Worm (Caenorhabditis elegans) whole organism, L1 larva: ENCODE results near the gene W03A5.6.

Experiments
- C16A3.4 ChIP-seq: fragments of 150-350 bp; optimal IDR thresholded peaks from 2 replicates; lab custom pipeline; 2014; ENCODE audit warnings: missing biosample characterization, missing genetic modification characterization
- aly-2 ChIP-seq: fragments of 150-350 bp; optimal IDR thresholded peaks from 2 replicates; lab custom pipeline; 2014; ENCODE audit warnings: missing biosample characterization, missing genetic modification characterization
- blmp-1 ChIP-seq: fragments of 150-350 bp; optimal IDR thresholded peaks from 2 replicates; lab custom pipeline; 2014; ENCODE audit warnings: missing biosample characterization, missing genetic modification characterization
- dpl-1 ChIP-seq, 3 experiments: fragments of 150-350 bp in 2 of 3; sonication (generic microtip) in 1 of 3; optimal IDR thresholded peaks; 2 replicates each; lab custom pipeline; 2014 to 2017; ENCODE audit warnings: missing biosample characterization in 3 of 3, missing genetic modification characterization in 3 of 3, missing genetic modification reagents in 3 of 3
- dsc-1 ChIP-seq: sonication (generic microtip); optimal IDR thresholded peaks from 2 replicates; lab custom pipeline; 2016; ENCODE audit warnings: mild to moderate bottlenecking, missing genetic modification characterization, missing compliant biosample characterization
- efl-1 ChIP-seq, 4 experiments: fragments of 150-350 bp; optimal IDR thresholded peaks in 3 of 4; peaks in 1 of 4; 1 replicate in 1 of 4; 2 replicates in 3 of 4; lab custom pipeline; 2014; ENCODE audit warnings: missing biosample characterization in 2 of 4, missing genetic modification characterization in 2 of 4, missing genetic modification reagents in 2 of 4
- efl-3 ChIP-seq: fragments of 200-800 bp; sonication (Bioruptor generic); optimal IDR thresholded peaks from 2 replicates; lab custom pipeline; 2018; ENCODE audit warnings: mild to moderate bottlenecking, missing genetic modification characterization, missing compliant biosample characterization
- elt-2 ChIP-seq: sonication (generic microtip); optimal IDR thresholded peaks from 2 replicates; lab custom pipeline; 2016; ENCODE audit warnings: missing genetic modification characterization, mild to moderate bottlenecking, inconsistent platforms, missing compliant biosample characterization, missing genetic modification reagents
- elt-3 ChIP-seq, 6 experiments: fragments of 150-350 bp in 1 of 6; sonication (generic microtip); optimal IDR thresholded peaks; 2 replicates each; lab custom pipeline; 2017 to 2018; ENCODE audit warnings: missing biosample characterization in 6 of 6, missing genetic modification characterization in 6 of 6, inconsistent platforms in 1 of 6
- fkh-10 ChIP-seq: sonication (generic microtip); optimal IDR thresholded peaks from 2 replicates; lab custom pipeline; 2017; ENCODE audit warnings: missing biosample characterization, missing genetic modification reagents, missing genetic modification characterization
- fkh-4 ChIP-seq: sonication (generic microtip); optimal IDR thresholded peaks from 2 replicates; lab custom pipeline; 2016; ENCODE audit warnings: missing compliant biosample characterization, missing genetic modification characterization, borderline replicate concordance
- fkh-8 ChIP-seq: sonication (generic microtip); optimal IDR thresholded peaks from 2 replicates; lab custom pipeline; 2016; ENCODE audit warnings: mild to moderate bottlenecking, missing genetic modification characterization, missing compliant biosample characterization
- hpl-2 ChIP-seq: fragments of 150-350 bp; optimal IDR thresholded peaks from 2 replicates; lab custom pipeline; 2014; ENCODE audit warnings: missing biosample characterization, missing genetic modification reagents, missing genetic modification characterization
- irx-1 ChIP-seq: sonication (generic microtip); optimal IDR thresholded peaks from 2 replicates; lab custom pipeline; 2016; ENCODE audit warnings: missing genetic modification characterization, missing compliant biosample characterization
- isw-1 ChIP-seq: fragments of 200-800 bp; sonication (Bioruptor generic); IDR thresholded peaks from 2 replicates; pipeline ENCODE4 v1.3.6; 2022; ENCODE audit warnings: missing genetic modification characterization, missing compliant biosample characterization
- lin-14 ChIP-seq: fragments of 200-800 bp; sonication (Bioruptor generic); optimal IDR thresholded peaks from 2 replicates; lab custom pipeline; 2018; ENCODE audit warnings: mild to moderate bottlenecking, missing genetic modification characterization, moderate library complexity, missing compliant biosample characterization
- lin-35 ChIP-seq, 2 experiments: fragments of 150-350 bp; optimal IDR thresholded peaks; 2 replicates each; lab custom pipeline; 2014; ENCODE audit warnings: missing biosample characterization in 2 of 2, missing genetic modification characterization in 2 of 2, missing genetic modification reagents in 2 of 2
- lir-3 ChIP-seq: sonication (generic microtip); optimal IDR thresholded peaks from 2 replicates; lab custom pipeline; 2016; ENCODE audit warnings: mild to moderate bottlenecking, missing genetic modification characterization, moderate library complexity, missing compliant biosample characterization; ENCODE audit not compliant: poor library complexity
- lsy-2 ChIP-seq, 2 experiments: fragments of 150-350 bp; optimal IDR thresholded peaks; 2 replicates each; lab custom pipeline; 2014; ENCODE audit warnings: missing biosample characterization in 2 of 2, missing genetic modification characterization in 2 of 2
- mdl-1 ChIP-seq, 2 experiments: fragments of 150-350 bp; optimal IDR thresholded peaks; 2 replicates each; lab custom pipeline; 2014 to 2017; ENCODE audit warnings: missing biosample characterization in 2 of 2, missing genetic modification characterization in 2 of 2, inconsistent platforms in 1 of 2
- nhr-12 ChIP-seq: sonication (generic microtip); optimal IDR thresholded peaks from 2 replicates; lab custom pipeline; 2017; ENCODE audit warnings: missing biosample characterization, missing genetic modification characterization
- nhr-19 ChIP-seq: fragments of 200-800 bp; sonication (Bioruptor generic); conservative IDR thresholded peaks from 2 replicates; pipeline ENCODE4 v1.3.6; 2022; ENCODE audit warnings: missing genetic modification characterization, missing compliant biosample characterization
- nhr-20 ChIP-seq: sonication (generic microtip); optimal IDR thresholded peaks from 2 replicates; lab custom pipeline; 2016; ENCODE audit warnings: mild to moderate bottlenecking, missing genetic modification characterization, missing compliant biosample characterization
- nhr-237 ChIP-seq: fragments of 150-350 bp; optimal IDR thresholded peaks from 2 replicates; lab custom pipeline; 2014; ENCODE audit warnings: missing biosample characterization, missing genetic modification characterization
- nhr-71 ChIP-seq: sonication (generic microtip); optimal IDR thresholded peaks from 2 replicates; lab custom pipeline; 2016; ENCODE audit warnings: mild to moderate bottlenecking, missing genetic modification characterization, moderate library complexity, missing compliant biosample characterization
- nhr-76 ChIP-seq: sonication (generic microtip); optimal IDR thresholded peaks from 2 replicates; lab custom pipeline; 2017; ENCODE audit warnings: missing biosample characterization, missing genetic modification characterization
- nhr-84 ChIP-seq: sonication (generic microtip); optimal IDR thresholded peaks from 2 replicates; lab custom pipeline; 2017; ENCODE audit warnings: missing biosample characterization, missing genetic modification characterization
- nhr-90 ChIP-seq: sonication (generic microtip); optimal IDR thresholded peaks from 2 replicates; lab custom pipeline; 2016; ENCODE audit warnings: mild to moderate bottlenecking, missing genetic modification characterization, missing compliant biosample characterization; ENCODE audit not compliant: poor library complexity
- pag-3 ChIP-seq: sonication (generic microtip); optimal IDR thresholded peaks from 2 replicates; lab custom pipeline; 2017; ENCODE audit warnings: missing genetic modification characterization, mild to moderate bottlenecking, missing compliant biosample characterization, antibody characterized with exemption, borderline replicate concordance; ENCODE audit not compliant: insufficient read depth
- rnt-1 ChIP-seq: sonication (generic microtip); optimal IDR thresholded peaks from 2 replicates; lab custom pipeline; 2016; ENCODE audit warnings: mild to moderate bottlenecking, missing genetic modification characterization, moderate library complexity, missing compliant biosample characterization
- snu-23 ChIP-seq: sonication (generic microtip); optimal IDR thresholded peaks from 2 replicates; lab custom pipeline; 2016; ENCODE audit warnings: missing genetic modification characterization, missing compliant biosample characterization
- swsn-7 ChIP-seq: sonication (generic microtip); optimal IDR thresholded peaks from 2 replicates; lab custom pipeline; 2016; ENCODE audit warnings: missing genetic modification characterization, missing compliant biosample characterization
- tbx-2 ChIP-seq: sonication (generic microtip); optimal IDR thresholded peaks from 2 replicates; lab custom pipeline; 2016; ENCODE audit warnings: missing genetic modification characterization, missing compliant biosample characterization
- tlp-1 ChIP-seq: fragments of 150-350 bp; optimal IDR thresholded peaks from 2 replicates; lab custom pipeline; 2014; ENCODE audit warnings: missing biosample characterization, missing genetic modification characterization
- unc-62 ChIP-seq: fragments of 150-350 bp; optimal IDR thresholded peaks from 2 replicates; lab custom pipeline; 2014; ENCODE audit warnings: missing biosample characterization, missing genetic modification reagents, missing genetic modification characterization
- unc-98 ChIP-seq: fragments of 200-800 bp; sonication (Bioruptor generic); IDR thresholded peaks from 2 replicates; pipeline ENCODE4 v1.3.6; 2022; ENCODE audit warnings: missing genetic modification characterization, missing compliant biosample characterization
- xbp-1 ChIP-seq: sonication (generic microtip); optimal IDR thresholded peaks from 2 replicates; lab custom pipeline; 2016; ENCODE audit warnings: missing genetic modification characterization, missing compliant biosample characterization

W03A5.6 gene

DNA sequence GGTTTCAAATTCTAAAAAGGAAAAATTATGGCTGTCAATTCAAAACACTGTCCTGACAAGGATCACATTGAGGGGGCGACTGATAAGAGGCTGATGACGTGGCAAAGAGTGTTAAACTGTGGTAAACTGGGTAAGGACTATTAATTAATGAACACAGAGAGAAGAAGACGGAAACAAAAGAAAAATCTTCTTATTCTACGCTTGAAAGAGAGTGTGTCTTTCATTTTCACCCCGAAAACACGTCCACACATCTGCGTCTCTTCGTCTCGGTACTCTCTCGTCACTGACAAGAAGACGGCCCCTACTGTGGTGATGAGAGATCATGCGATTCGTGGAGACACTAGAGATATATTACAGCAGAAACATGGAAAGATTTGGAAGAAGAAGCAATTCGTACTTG is 19.0 kb downstream of the W03A5.6 start:
- peak in 1 of 3 experiments; percentile 4 for TF ChIP-seq dpl-1 (GFP tag; optimal IDR thresholded peaks at IDR 0.05; lab: Kevin White, UChicago)
- no peak for TF ChIP-seq fkh-4 (tag; lab: Kevin White, UChicago)
- TF ChIP-seq efl-1 (optimal IDR thresholded peaks at IDR 0.05; lab: Kevin White, UChicago), result peak in 1 of 2 experiments; percentile 16
- no peak for TF ChIP-seq efl-1 (GFP tag; optimal IDR thresholded peaks at IDR 0.05 in 1 of 2; lab: Kevin White, UChicago)
- TF ChIP-seq lsy-2 (tag; optimal IDR thresholded peaks at IDR 0.05; lab: Kevin White, UChicago), result peak in 1 of 2 experiments; percentile 36
- TF ChIP-seq efl-3 (GFP tag; lab: Kevin White, UChicago), result no peak
- 0 out of 2 replicates have a peak, but pooled peaks have one; percentile 13 for TF ChIP-seq nhr-19 (GFP tag; lab: Robert Waterston, UW)
- peak; percentile 73 for TF ChIP-seq lin-14
- TF ChIP-seq dsc-1 (tag; lab: Kevin White, UChicago), result peak; percentile 36
- TF ChIP-seq elt-2, result peak; percentile 11
- peak; percentile 70 for TF ChIP-seq rnt-1 (tag; lab: Kevin White, UChicago)
- peak in 1 of 2 experiments; percentile 21 for TF ChIP-seq lin-35 (GFP tag; optimal IDR thresholded peaks at IDR 0.05; lab: Kevin White, UChicago)
- no peak for TF ChIP-seq isw-1 (GFP tag; lab: Robert Waterston, UW)
- TF ChIP-seq nhr-20 (tag; lab: Kevin White, UChicago), result peak; percentile 22
- TF ChIP-seq fkh-10, result no peak
- TF ChIP-seq snu-23, result peak; percentile 51
- TF ChIP-seq elt-3 (tag; optimal IDR thresholded peaks at IDR 0.05; lab: Kevin White, UChicago), result peak in 2 of 6 experiments; percentile 10 to 33
- peak in 1 of 2 experiments; percentile 40 for TF ChIP-seq mdl-1 (tag; optimal IDR thresholded peaks at IDR 0.05; lab: Kevin White, UChicago)
- TF ChIP-seq nhr-71, result peak; percentile 59
- TF ChIP-seq blmp-1 (tag; lab: Kevin White, UChicago), result peak; percentile 93
- TF ChIP-seq nhr-90, result peak; percentile 10
- no peak for TF ChIP-seq C16A3.4 (tag; lab: Kevin White, UChicago)

ce11 chrIII:5420276-5420675 is 20.2 kb downstream of the W03A5.6 start:
- no peak for TF ChIP-seq efl-1 (optimal IDR thresholded peaks at IDR 0.05; lab: Kevin White, UChicago)
- TF ChIP-seq efl-1 (GFP tag; optimal IDR thresholded peaks at IDR 0.05 in 1 of 2; lab: Kevin White, UChicago), result peak in 1 of 2 experiments; percentile 28
- TF ChIP-seq unc-62 (GFP tag; lab: Kevin White, UChicago), result no peak
- TF ChIP-seq lin-14, result no peak
- no peak for TF ChIP-seq fkh-8
- TF ChIP-seq lin-35 (GFP tag; optimal IDR thresholded peaks at IDR 0.05; lab: Kevin White, UChicago), result peak in 1 of 2 experiments; percentile 23
- peak; percentile 50 for TF ChIP-seq elt-2
- TF ChIP-seq aly-2 (tag; lab: Kevin White, UChicago), result no peak
- TF ChIP-seq pag-3 (tag; lab: Kevin White, UChicago), result no peak
- TF ChIP-seq tlp-1 (tag; lab: Kevin White, UChicago), result no peak
- no peak for TF ChIP-seq nhr-76 (tag; lab: Kevin White, UChicago)
- TF ChIP-seq nhr-12 (tag; lab: Kevin White, UChicago), result no peak
- TF ChIP-seq tbx-2 (tag; lab: Kevin White, UChicago), result no peak
- no peak for TF ChIP-seq hpl-2
- no peak for TF ChIP-seq xbp-1 (tag; lab: Kevin White, UChicago)

DNA sequence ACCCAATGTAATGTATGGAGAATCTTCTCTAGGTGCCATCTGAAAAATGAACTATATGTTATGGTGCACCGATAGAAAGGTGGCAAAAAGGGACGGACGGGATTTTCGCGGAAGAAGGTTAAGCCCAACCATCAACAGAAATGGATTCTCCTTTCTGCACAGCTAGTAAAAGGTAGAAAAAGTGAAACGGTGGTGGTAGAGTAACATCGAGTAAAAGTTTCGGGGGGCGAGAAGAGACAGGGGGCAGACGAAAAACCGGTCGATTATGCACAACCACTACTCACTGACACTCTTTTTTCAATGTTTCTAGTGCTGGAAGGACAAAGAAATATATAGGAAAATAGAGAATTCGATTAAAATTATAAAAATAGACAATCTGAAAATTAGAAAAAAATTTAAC is 20.9 kb downstream of the W03A5.6 start:
- TF ChIP-seq blmp-1 (tag; lab: Kevin White, UChicago) (peak; percentile 66), nhr-20 (tag; lab: Kevin White, UChicago) (no peak), irx-1 (tag; lab: Kevin White, UChicago) (no peak), unc-98 (GFP tag; lab: Robert Waterston, UW) (no peak), fkh-8 (no peak)

ce11 chrIII:5417921-5418320 is 22.5 kb downstream of the W03A5.6 start:
- no peak for TF ChIP-seq lir-3
- peak; percentile 43 for TF ChIP-seq rnt-1 (tag; lab: Kevin White, UChicago)
- TF ChIP-seq nhr-19 (GFP tag; lab: Robert Waterston, UW), result peak; percentile 51
- TF ChIP-seq irx-1 (tag; lab: Kevin White, UChicago), result no peak
- TF ChIP-seq pag-3 (tag; lab: Kevin White, UChicago), result peak; percentile 59
- TF ChIP-seq nhr-84 (tag; lab: Kevin White, UChicago), result no peak
- TF ChIP-seq lin-35 (GFP tag; optimal IDR thresholded peaks at IDR 0.05; lab: Kevin White, UChicago), result peak in 1 of 2 experiments; percentile 4
- peak; percentile 36 for TF ChIP-seq nhr-71
- no peak for TF ChIP-seq swsn-7 (tag; lab: Kevin White, UChicago)
- peak; percentile 58 for TF ChIP-seq lin-14
- peak in 1 of 2 experiments; percentile 31 for TF ChIP-seq lsy-2 (tag; optimal IDR thresholded peaks at IDR 0.05; lab: Kevin White, UChicago)
- TF ChIP-seq nhr-237 (tag; lab: Kevin White, UChicago), result no peak
